Fruit fly (Drosophila melanogaster) whole organism, embryonic: ENCODE measurements around the gene CG12948.

ENCODE experiments used
- Adf1 ChIP-seq: fragments of 200-800 bp; sonication (Bioruptor generic); IDR thresholded peaks from 2 replicates; pipeline ENCODE4 v1.3.6; 2022; ENCODE audit warnings: missing biosample characterization, missing genetic modification characterization
- Asciz ChIP-seq: fragments of 200-800 bp; sonication (Bioruptor generic); optimal IDR thresholded peaks from 2 replicates; lab custom pipeline; 2017; ENCODE audit warnings: missing biosample characterization, mild to moderate bottlenecking, missing genetic modification characterization, missing genetic modification reagents
- Atf6 ChIP-seq: fragments of 200-800 bp; sonication (Bioruptor generic); IDR thresholded peaks from 2 replicates; pipeline ENCODE4 v1.3.6; 2022; ENCODE audit warnings: missing biosample characterization, missing genetic modification characterization
- Bdp1 ChIP-seq: fragments of 200-800 bp; sonication (Bioruptor generic); optimal IDR thresholded peaks from 3 replicates; lab custom pipeline; 2016; ENCODE audit warnings: missing biosample characterization, missing genetic modification characterization
- Bgb ChIP-seq: fragments of 200-800 bp; sonication (Bioruptor generic); IDR thresholded peaks from 2 replicates; pipeline ENCODE4 v1.3.6; 2022; ENCODE audit warnings: missing biosample characterization, missing genetic modification characterization; ENCODE audit not compliant: partially characterized antibody
- CG10267 ChIP-seq: fragments of 200-800 bp; sonication (Bioruptor generic); optimal IDR thresholded peaks from 2 replicates; lab custom pipeline; 2018; ENCODE audit warnings: missing biosample characterization, mild to moderate bottlenecking, missing genetic modification characterization, moderate library complexity
- CG12219 ChIP-seq: fragments of 200-800 bp; sonication (Bioruptor generic); optimal IDR thresholded peaks from 3 replicates; lab custom pipeline; 2018; ENCODE audit warnings: missing biosample characterization, mild to moderate bottlenecking, missing genetic modification characterization
- CG12236 ChIP-seq: fragments of 200-800 bp; sonication (Bioruptor generic); optimal IDR thresholded peaks from 2 replicates; lab custom pipeline; 2016; ENCODE audit warnings: missing biosample characterization, missing genetic modification characterization
- CG13424 ChIP-seq: fragments of 200-800 bp; sonication (Bioruptor generic); optimal IDR thresholded peaks from 2 replicates; lab custom pipeline; 2019; ENCODE audit warnings: missing biosample characterization, mild to moderate bottlenecking, missing genetic modification characterization, moderate library complexity
- CG14441 ChIP-seq: fragments of 200-800 bp; sonication (Bioruptor generic); IDR thresholded peaks from 2 replicates; pipeline ENCODE4 v1.3.6; 2022; ENCODE audit warnings: missing biosample characterization, missing genetic modification characterization
- CG14710 ChIP-seq: fragments of 200-800 bp; sonication (Bioruptor generic); optimal IDR thresholded peaks from 3 replicates; lab custom pipeline; 2019; ENCODE audit warnings: missing biosample characterization, mild to moderate bottlenecking, missing genetic modification characterization, moderate library complexity
- CG17802 ChIP-seq: fragments of 200-800 bp; sonication (Bioruptor generic); optimal IDR thresholded peaks from 2 replicates; lab custom pipeline; 2018; ENCODE audit warnings: missing biosample characterization, mild to moderate bottlenecking, missing genetic modification characterization, moderate library complexity
- CG31441 ChIP-seq: fragments of 200-800 bp; sonication (Bioruptor generic); IDR thresholded peaks from 2 replicates; pipeline ENCODE4 v1.3.6; 2022; ENCODE audit warnings: missing biosample characterization, missing genetic modification characterization
- CG3281 ChIP-seq: fragments of 200-800 bp; sonication (Bioruptor generic); optimal IDR thresholded peaks from 3 replicates; lab custom pipeline; 2017; ENCODE audit warnings: missing biosample characterization, mild to moderate bottlenecking, missing genetic modification characterization
- CG3995 ChIP-seq: fragments of 200-800 bp; sonication (Bioruptor generic); optimal IDR thresholded peaks from 3 replicates; lab custom pipeline; 2016; ENCODE audit warnings: missing biosample characterization, missing genetic modification characterization
- CG4820 ChIP-seq: fragments of 200-800 bp; sonication (Bioruptor generic); optimal IDR thresholded peaks from 3 replicates; lab custom pipeline; 2016; ENCODE audit warnings: missing biosample characterization, missing genetic modification characterization
- CG6654 ChIP-seq: fragments of 200-800 bp; sonication (Bioruptor generic); optimal IDR thresholded peaks from 2 replicates; lab custom pipeline; 2017; ENCODE audit warnings: missing biosample characterization, mild to moderate bottlenecking, missing genetic modification characterization
- CG6765 ChIP-seq: fragments of 200-800 bp; sonication (Bioruptor generic); optimal IDR thresholded peaks from 3 replicates; lab custom pipeline; 2017; ENCODE audit warnings: missing biosample characterization, mild to moderate bottlenecking, missing genetic modification characterization
- CG7745 ChIP-seq: fragments of 200-800 bp; sonication (Bioruptor generic); optimal IDR thresholded peaks from 2 replicates; lab custom pipeline; 2018; ENCODE audit warnings: missing biosample characterization, mild to moderate bottlenecking, missing genetic modification characterization, moderate library complexity
- CG8290 ChIP-seq, 3 experiments: fragments of 200-800 bp; sonication (Bioruptor generic); optimal IDR thresholded peaks; 2 replicates each; lab custom pipeline; 2016 to 2019; ENCODE audit warnings: missing biosample characterization in 3 of 3, missing genetic modification characterization in 3 of 3, mild to moderate bottlenecking in 2 of 3, moderate library complexity in 1 of 3
- CG9609 ChIP-seq: fragments of 200-800 bp; sonication (Bioruptor generic); optimal IDR thresholded peaks from 3 replicates; lab custom pipeline; 2016; ENCODE audit warnings: missing biosample characterization, missing genetic modification characterization
- CG9797 ChIP-seq: fragments of 200-800 bp; sonication (Bioruptor generic); optimal IDR thresholded peaks from 3 replicates; lab custom pipeline; 2018; ENCODE audit warnings: missing biosample characterization, mild to moderate bottlenecking, missing genetic modification characterization
- CG9817 ChIP-seq: fragments of 200-800 bp; sonication (Bioruptor generic); optimal IDR thresholded peaks from 2 replicates; lab custom pipeline; 2018; ENCODE audit warnings: missing biosample characterization, mild to moderate bottlenecking, missing genetic modification characterization, moderate library complexity
- Camta ChIP-seq: fragments of 200-800 bp; sonication (Bioruptor generic); optimal IDR thresholded peaks from 2 replicates; lab custom pipeline; 2016; ENCODE audit warnings: missing biosample characterization, missing genetic modification characterization
- Dll ChIP-seq: fragments of 200-800 bp; sonication (Bioruptor generic); IDR thresholded peaks from 4 replicates; pipeline ENCODE4 v1.3.6; 2022; ENCODE audit warnings: missing biosample characterization, missing genetic modification characterization; ENCODE audit not compliant: partially characterized antibody
- ERR ChIP-seq: fragments of 200-800 bp; sonication (Bioruptor generic); optimal IDR thresholded peaks from 2 replicates; lab custom pipeline; 2016; ENCODE audit warnings: missing biosample characterization, missing genetic modification characterization
- HLHmδ ChIP-seq: fragments of 200-800 bp; sonication (Bioruptor generic); optimal IDR thresholded peaks from 2 replicates; lab custom pipeline; 2018; ENCODE audit warnings: missing biosample characterization, mild to moderate bottlenecking, missing genetic modification characterization, moderate library complexity
- Hr78 ChIP-seq, 2 experiments: fragments of 200-800 bp in 1 of 2; fragments of >200 bp in 1 of 2; sonication (Bioruptor generic) in 1 of 2; optimal IDR thresholded peaks; 2 replicates each; lab custom pipeline; 2017 to 2019; ENCODE audit warnings: missing biosample characterization in 2 of 2, missing genetic modification characterization in 2 of 2, mild to moderate bottlenecking in 1 of 2, moderate library complexity in 1 of 2
- Hsf ChIP-seq: fragments of 200-800 bp; sonication (Bioruptor generic); optimal IDR thresholded peaks from 3 replicates; lab custom pipeline; 2016; ENCODE audit warnings: missing biosample characterization, missing genetic modification characterization
- Scr ChIP-seq: fragments of 200-800 bp; sonication (Bioruptor generic); IDR thresholded peaks from 2 replicates; pipeline ENCODE4 v1.3.6; 2022; ENCODE audit warnings: missing biosample characterization, missing genetic modification characterization; ENCODE audit not compliant: partially characterized antibody
- Sin3A ChIP-seq: fragments of >200 bp; optimal IDR thresholded peaks from 2 replicates; lab custom pipeline; 2018
- Sry-δ ChIP-seq: fragments of 200-800 bp; sonication (Bioruptor generic); optimal IDR thresholded peaks from 2 replicates; lab custom pipeline; 2016; ENCODE audit warnings: missing biosample characterization, missing genetic modification characterization
- aop ChIP-seq: fragments of 200-800 bp; sonication (Bioruptor generic); IDR thresholded peaks from 2 replicates; pipeline ENCODE4 v1.3.6; 2022; ENCODE audit warnings: missing biosample characterization, missing genetic modification characterization
- ara ChIP-seq: fragments of 200-800 bp; sonication (Bioruptor generic); IDR thresholded peaks from 2 replicates; pipeline ENCODE4 v1.3.6; 2022; ENCODE audit warnings: missing biosample characterization, missing genetic modification characterization
- ash1 ChIP-seq: fragments of 200-800 bp; sonication (Bioruptor generic); optimal IDR thresholded peaks from 2 replicates; lab custom pipeline; 2018; ENCODE audit warnings: missing biosample characterization, mild to moderate bottlenecking, missing genetic modification characterization
- btn ChIP-seq: fragments of 200-800 bp; sonication (Bioruptor generic); optimal IDR thresholded peaks from 2 replicates; lab custom pipeline; 2016; ENCODE audit warnings: missing biosample characterization, missing genetic modification characterization
- chm ChIP-seq: fragments of 200-800 bp; sonication (Bioruptor generic); IDR thresholded peaks from 2 replicates; pipeline ENCODE4 v1.3.6; 2022; ENCODE audit warnings: missing biosample characterization, missing genetic modification characterization
- dm ChIP-seq: fragments of 200-800 bp; sonication (Bioruptor generic); optimal IDR thresholded peaks from 3 replicates; lab custom pipeline; 2016; ENCODE audit warnings: missing biosample characterization, missing genetic modification characterization
- esg ChIP-seq: fragments of 200-800 bp; sonication (Bioruptor generic); conservative IDR thresholded peaks from 2 replicates; pipeline ENCODE4 v1.3.6; 2022; ENCODE audit warnings: missing biosample characterization, missing genetic modification characterization
- fru ChIP-seq: fragments of >200 bp; optimal IDR thresholded peaks from 2 replicates; lab custom pipeline; 2017
- grau ChIP-seq: fragments of 200-800 bp; optimal IDR thresholded peaks from 3 replicates; lab custom pipeline; 2019; ENCODE audit warnings: missing biosample characterization, mild to moderate bottlenecking, missing genetic modification characterization, moderate library complexity
- grn ChIP-seq: fragments of 200-800 bp; sonication (Bioruptor generic); optimal IDR thresholded peaks from 3 replicates; lab custom pipeline; 2017; ENCODE audit warnings: missing biosample characterization, missing genetic modification characterization
- hkb ChIP-seq, 2 experiments: fragments of 200-800 bp in 1 of 2; fragments of >200 bp in 1 of 2; sonication (Bioruptor generic) in 1 of 2; IDR thresholded peaks in 1 of 2; optimal IDR thresholded peaks in 1 of 2; 2 replicates each; pipeline versions ENCODE4 v1.3.6 to Lab custom; 2017 to 2022; ENCODE audit warnings: missing biosample characterization in 1 of 2, missing genetic modification characterization in 1 of 2
- kah ChIP-seq: fragments of 200-800 bp; sonication (Bioruptor generic); optimal IDR thresholded peaks from 2 replicates; lab custom pipeline; 2018; ENCODE audit warnings: missing biosample characterization, mild to moderate bottlenecking, missing genetic modification characterization
- luna ChIP-seq: fragments of 200-800 bp; sonication (Bioruptor generic); optimal IDR thresholded peaks from 2 replicates; lab custom pipeline; 2016; ENCODE audit warnings: missing biosample characterization, missing genetic modification characterization
- peb ChIP-seq: fragments of 200-800 bp; sonication (Bioruptor generic); IDR thresholded peaks from 2 replicates; pipeline ENCODE4 v1.3.6; 2022; ENCODE audit warnings: missing biosample characterization, missing genetic modification characterization
- pum ChIP-seq: fragments of 200-800 bp; sonication (Bioruptor generic); optimal IDR thresholded peaks from 2 replicates; lab custom pipeline; 2016; ENCODE audit warnings: missing biosample characterization, missing genetic modification characterization
- ranshi ChIP-seq: fragments of 200-800 bp; sonication (Bioruptor generic); IDR thresholded peaks from 2 replicates; pipeline ENCODE4 v1.3.6; 2022; ENCODE audit warnings: missing biosample characterization, missing genetic modification characterization
- scrt ChIP-seq: fragments of 200-800 bp; sonication (Bioruptor generic); optimal IDR thresholded peaks from 2 replicates; lab custom pipeline; 2018; ENCODE audit warnings: missing biosample characterization, mild to moderate bottlenecking, missing genetic modification characterization, moderate library complexity
- sug ChIP-seq: fragments of 200-800 bp; optimal IDR thresholded peaks from 2 replicates; lab custom pipeline; 2019; ENCODE audit warnings: missing biosample characterization, mild to moderate bottlenecking, missing genetic modification characterization, moderate library complexity
- tna ChIP-seq: fragments of 200-800 bp; sonication (Bioruptor generic); IDR thresholded peaks from 2 replicates; pipeline ENCODE4 v1.3.6; 2022; ENCODE audit warnings: missing biosample characterization, missing genetic modification characterization; ENCODE audit not compliant: partially characterized antibody
- wor ChIP-seq: fragments of 200-800 bp; sonication (Bioruptor generic); IDR thresholded peaks from 2 replicates; pipeline ENCODE4 v1.3.6; 2022; ENCODE audit warnings: missing biosample characterization, missing genetic modification characterization

Gene CG12948

dm6 chr3R:9756187-9756586 lies 8.6 kb upstream of the CG12948 start, which contains the start of the genes Alg12 and Rpt3R (continued):
- peak; percentile 32 for TF ChIP-seq CG3995
- TF ChIP-seq btn (GFP tag; lab: Kevin White, UChicago): no peak
- TF ChIP-seq Sry-δ (GFP tag; lab: Kevin White, UChicago): peak; percentile 40
- peak; percentile 94 for TF ChIP-seq kah (GFP tag; lab: Kevin White, UChicago)
- no peak for TF ChIP-seq sug (tag; lab: Kevin White, UChicago)
- TF ChIP-seq ERR (GFP tag; lab: Kevin White, UChicago): no peak
- no peak for TF ChIP-seq CG9817 (tag; lab: Kevin White, UChicago)
- no peak for TF ChIP-seq dm (GFP tag; lab: Kevin White, UChicago)
- TF ChIP-seq CG6765 (GFP tag; lab: Kevin White, UChicago): no peak
- no peak for TF ChIP-seq Adf1 (GFP tag; lab: Robert Waterston, UW)
- no peak for TF ChIP-seq HLHmδ
- peak; percentile 22 for TF ChIP-seq Sin3A
- no peak for TF ChIP-seq ranshi (GFP tag; lab: Robert Waterston, UW)
- peak; percentile 39 for TF ChIP-seq CG14710 (tag; lab: Kevin White, UChicago)
- no peak for TF ChIP-seq esg (GFP tag; lab: Robert Waterston, UW)
- TF ChIP-seq CG3281 (GFP tag; lab: Kevin White, UChicago): no peak
- no peak for TF ChIP-seq Atf6 (GFP tag; lab: Robert Waterston, UW)
- TF ChIP-seq scrt (GFP tag; lab: Kevin White, UChicago): peak; percentile 95
- TF ChIP-seq CG12219 (GFP tag; lab: Kevin White, UChicago): no peak
- no peak for TF ChIP-seq CG6654 (GFP tag; lab: Kevin White, UChicago)
- TF ChIP-seq pum (GFP tag; lab: Kevin White, UChicago): no peak
- no peak for TF ChIP-seq CG17802 (tag; lab: Kevin White, UChicago)
- TF ChIP-seq grau (tag; lab: Kevin White, UChicago): no peak
- no peak for TF ChIP-seq CG31441 (GFP tag; lab: Robert Waterston, UW)
- no peak for TF ChIP-seq Camta (GFP tag; lab: Kevin White, UChicago)
- TF ChIP-seq wor (GFP tag; lab: Robert Waterston, UW): no peak
- TF ChIP-seq ash1 (GFP tag; lab: Kevin White, UChicago): no peak
- TF ChIP-seq hkb (optimal IDR thresholded peaks at IDR 0.05; lab: Kevin White, UChicago): no peak
- no peak for TF ChIP-seq hkb (GFP tag; IDR thresholded peaks at IDR 0.05; lab: Robert Waterston, UW)
- TF ChIP-seq CG13424 (tag; lab: Kevin White, UChicago): no peak
- TF ChIP-seq Asciz (GFP tag; lab: Kevin White, UChicago): no peak
- no peak for TF ChIP-seq ara (GFP tag; lab: Robert Waterston, UW)
- TF ChIP-seq CG9797 (GFP tag; lab: Kevin White, UChicago): no peak
- no peak for TF ChIP-seq CG9609 (GFP tag; lab: Kevin White, UChicago)
- no peak for TF ChIP-seq CG14441 (GFP tag; lab: Robert Waterston, UW)
- TF ChIP-seq peb (GFP tag; lab: Robert Waterston, UW): no peak
- TF ChIP-seq CG4820 (GFP tag; lab: Kevin White, UChicago): no peak
- no peak for TF ChIP-seq CG12236 (GFP tag; lab: Kevin White, UChicago)
- peak; percentile 35; the same call in 1 of the 2 replicates for TF ChIP-seq Bgb (GFP tag; lab: Robert Waterston, UW)
- no peak for TF ChIP-seq aop
- TF ChIP-seq CG8290 (GFP tag; optimal IDR thresholded peaks at IDR 0.05; lab: Kevin White, UChicago): no peak
- TF ChIP-seq CG8290 (tag; optimal IDR thresholded peaks at IDR 0.05; lab: Kevin White, UChicago): no peak
- TF ChIP-seq Bdp1 (GFP tag; lab: Kevin White, UChicago): no peak
- TF ChIP-seq Scr (GFP tag; lab: Robert Waterston, UW): peak; percentile 67
- TF ChIP-seq CG7745 (tag; lab: Kevin White, UChicago): no peak
- no peak for TF ChIP-seq tna
- TF ChIP-seq CG10267 (tag; lab: Kevin White, UChicago): peak; percentile 11
- no peak for TF ChIP-seq grn
- no peak for TF ChIP-seq fru (lab: Kevin White, UChicago)
- TF ChIP-seq Hr78 (GFP tag; optimal IDR thresholded peaks at IDR 0.05; lab: Kevin White, UChicago): no peak
- TF ChIP-seq Hsf (GFP tag; lab: Kevin White, UChicago): no peak
- peak; percentile 81 for TF ChIP-seq Dll
- TF ChIP-seq chm (GFP tag; lab: Robert Waterston, UW): no peak
- no peak for TF ChIP-seq luna (GFP tag; lab: Kevin White, UChicago)
